Worm (Caenorhabditis elegans): Measurements from ENCODE around the gene F23H12.7.

The F23H12.7 gene

ce11 chrV:12406514-12406913, 35.0 kb downstream of the F23H12.7 start:
- TF ChIP-seq ets-7 (tag; optimal IDR thresholded peaks at IDR 0.05), result no peak
- no peak for TF ChIP-seq pes-1 (GFP tag; IDR thresholded peaks at IDR 0.05)
- no peak for TF ChIP-seq hmg-4 (GFP tag; optimal IDR thresholded peaks at IDR 0.05)
- TF ChIP-seq flt-1 (GFP tag; IDR thresholded peaks at IDR 0.05), result no peak
- no peak for TF ChIP-seq scrt-1 (GFP tag; IDR thresholded peaks at IDR 0.05)
- no peak for TF ChIP-seq hnd-1 (tag; optimal IDR thresholded peaks at IDR 0.05)
- no peak for TF ChIP-seq ceh-13 (GFP tag; optimal IDR thresholded peaks at IDR 0.05)
- TF ChIP-seq tra-4 (tag; optimal IDR thresholded peaks at IDR 0.05), result no peak
- TF ChIP-seq tbx-11 (GFP tag; IDR thresholded peaks at IDR 0.05), result no peak
- no peak for TF ChIP-seq tbx-37 (GFP tag; conservative IDR thresholded peaks at IDR 0.05)
- no peak for TF ChIP-seq aly-1 (tag; optimal IDR thresholded peaks at IDR 0.05)
- no peak for TF ChIP-seq F13C5.2 (tag; optimal IDR thresholded peaks at IDR 0.05)

DNA sequence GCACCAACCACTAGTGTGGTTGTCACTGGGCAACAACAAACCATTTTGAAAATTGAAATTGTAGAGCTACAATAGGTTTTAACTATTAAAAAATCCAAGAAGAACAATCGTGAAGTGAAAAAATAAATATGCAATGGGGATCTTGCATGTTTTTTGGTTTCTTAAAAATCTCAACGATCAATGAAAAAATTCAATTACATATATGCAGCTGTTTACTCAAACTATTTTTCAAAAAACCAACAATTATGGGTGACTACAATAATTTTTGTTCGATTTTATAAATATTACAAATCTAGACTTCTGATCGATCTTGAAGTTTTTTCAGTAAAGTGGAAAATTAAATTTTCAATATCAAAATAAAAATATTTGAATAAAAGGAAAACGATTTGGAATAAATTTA, 37.0 kb downstream of the F23H12.7 start, which contains the start of gene cdr-4:
Gene cdr-4 (minus strand): TSS at position 101 of the 400 bp plus-strand sequence.
- TF ChIP-seq hnd-1 (tag; optimal IDR thresholded peaks at IDR 0.05), result no peak
- TF ChIP-seq F13C5.2 (tag; optimal IDR thresholded peaks at IDR 0.05), result no peak
- no peak for TF ChIP-seq tbx-37 (GFP tag; conservative IDR thresholded peaks at IDR 0.05)
- no peak for TF ChIP-seq aly-1 (tag; optimal IDR thresholded peaks at IDR 0.05)
- TF ChIP-seq pes-1 (GFP tag; IDR thresholded peaks at IDR 0.05), result no peak
- no peak for TF ChIP-seq scrt-1 (GFP tag; IDR thresholded peaks at IDR 0.05)
- TF ChIP-seq ceh-36 (tag; optimal IDR thresholded peaks at IDR 0.05), result no peak
- TF ChIP-seq ets-7 (tag; optimal IDR thresholded peaks at IDR 0.05), result no peak
- TF ChIP-seq hmg-4 (GFP tag; optimal IDR thresholded peaks at IDR 0.05), result no peak
- no peak for TF ChIP-seq sea-1 (GFP tag; conservative IDR thresholded peaks at IDR 0.05)
- no peak for TF ChIP-seq flt-1 (GFP tag; IDR thresholded peaks at IDR 0.05)

ce11 chrV:12408996-12409395, 37.5 kb downstream of the F23H12.7 start:
- TF ChIP-seq ets-7 (tag; optimal IDR thresholded peaks at IDR 0.05), result no peak
- no peak for TF ChIP-seq pes-1 (GFP tag; IDR thresholded peaks at IDR 0.05)
- no peak for TF ChIP-seq hmg-4 (GFP tag; optimal IDR thresholded peaks at IDR 0.05)
- no peak for TF ChIP-seq aly-1 (tag; optimal IDR thresholded peaks at IDR 0.05)
- TF ChIP-seq ceh-13 (GFP tag; optimal IDR thresholded peaks at IDR 0.05), result no peak
- no peak for TF ChIP-seq tbx-37 (GFP tag; conservative IDR thresholded peaks at IDR 0.05)
- no peak for TF ChIP-seq ama-1 (optimal IDR thresholded peaks at IDR 0.05)
- no peak for TF ChIP-seq flt-1 (GFP tag; IDR thresholded peaks at IDR 0.05)

DNA sequence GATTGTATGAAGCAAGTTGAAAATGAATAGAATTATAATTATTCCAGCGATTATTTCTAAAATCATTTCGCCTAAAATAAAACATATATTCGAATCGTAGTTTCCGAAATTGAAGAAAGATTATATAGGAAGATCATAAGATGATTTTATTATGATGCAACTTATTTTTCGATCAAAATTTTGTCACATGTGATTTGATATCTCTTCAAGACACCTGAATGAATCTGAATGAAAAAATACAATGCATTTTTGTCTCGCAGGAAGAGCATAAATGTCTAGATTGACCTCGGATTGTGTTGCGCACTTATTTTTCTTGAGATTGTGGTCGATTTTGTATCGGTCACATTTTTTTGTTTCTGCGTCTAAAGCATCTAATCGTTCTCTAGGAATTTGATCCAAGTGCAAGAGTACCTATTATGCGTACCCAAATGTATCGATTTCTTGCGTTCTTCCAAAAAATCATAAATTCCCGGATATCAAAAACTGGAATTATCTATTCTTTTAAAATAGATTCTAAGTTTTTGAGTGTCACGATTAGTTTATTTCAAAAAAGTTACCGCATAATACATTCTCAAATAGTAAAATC, 39.0 kb downstream of the F23H12.7 start, which contains the start of gene hrg-2:
Gene hrg-2 (minus strand): TSS at position 98 of the 586 bp plus-strand sequence.
- TF ChIP-seq B0310.2 (tag; optimal IDR thresholded peaks at IDR 0.05) (no peak), hmbx-1 (tag; optimal IDR thresholded peaks at IDR 0.05) (no peak), tra-4 (tag; optimal IDR thresholded peaks at IDR 0.05) (no peak), flt-1 (GFP tag; IDR thresholded peaks at IDR 0.05) (no peak), ceh-13 (GFP tag; optimal IDR thresholded peaks at IDR 0.05) (no peak), aly-1 (tag; optimal IDR thresholded peaks at IDR 0.05) (no peak), hnd-1 (tag; optimal IDR thresholded peaks at IDR 0.05) (no peak), ets-7 (tag; optimal IDR thresholded peaks at IDR 0.05) (no peak), F13C5.2 (tag; optimal IDR thresholded peaks at IDR 0.05) (no peak), pes-1 (GFP tag; IDR thresholded peaks at IDR 0.05) (no peak), tbx-11 (GFP tag; IDR thresholded peaks at IDR 0.05) (no peak), scrt-1 (GFP tag; IDR thresholded peaks at IDR 0.05) (no peak), ceh-36 (tag; optimal IDR thresholded peaks at IDR 0.05) (no peak), hmg-4 (GFP tag; optimal IDR thresholded peaks at IDR 0.05) (no peak)

DNA sequence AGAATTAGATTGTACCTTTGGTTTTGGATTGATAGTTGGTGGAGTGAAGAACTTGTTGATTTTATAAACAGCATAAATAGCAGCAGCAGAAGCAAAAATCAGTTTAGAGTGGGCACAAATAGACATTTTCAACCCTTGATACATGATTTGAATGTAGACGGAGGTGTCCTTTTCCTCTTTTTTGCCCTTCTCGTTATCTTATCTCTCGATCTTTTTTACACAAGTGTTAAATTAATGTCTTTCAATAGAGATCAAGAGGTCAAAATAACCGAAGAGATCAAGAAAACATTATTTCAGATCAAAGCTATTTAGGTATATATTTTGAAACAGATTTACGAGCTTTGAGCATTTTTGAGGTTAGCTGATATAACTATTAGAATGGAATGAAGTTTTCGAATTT, 40.4 kb downstream of the F23H12.7 start, which contains the start of gene cdr-7:
Gene cdr-7 (minus strand): TSS at position 205 of the 400 bp plus-strand sequence.
- TF ChIP-seq scrt-1 (GFP tag; IDR thresholded peaks at IDR 0.05) (no peak), ets-7 (tag; optimal IDR thresholded peaks at IDR 0.05) (no peak), tbx-11 (GFP tag; IDR thresholded peaks at IDR 0.05) (no peak), ceh-36 (tag; optimal IDR thresholded peaks at IDR 0.05) (no peak), hmg-4 (GFP tag; optimal IDR thresholded peaks at IDR 0.05) (no peak), aly-1 (tag; optimal IDR thresholded peaks at IDR 0.05) (no peak), B0310.2 (tag; optimal IDR thresholded peaks at IDR 0.05) (no peak), hmbx-1 (tag; optimal IDR thresholded peaks at IDR 0.05) (no peak), tra-4 (tag; optimal IDR thresholded peaks at IDR 0.05) (no peak), pes-1 (GFP tag; IDR thresholded peaks at IDR 0.05) (no peak), sea-1 (GFP tag; conservative IDR thresholded peaks at IDR 0.05) (no peak), hnd-1 (tag; optimal IDR thresholded peaks at IDR 0.05) (no peak), flt-1 (GFP tag; IDR thresholded peaks at IDR 0.05) (no peak)

DNA sequence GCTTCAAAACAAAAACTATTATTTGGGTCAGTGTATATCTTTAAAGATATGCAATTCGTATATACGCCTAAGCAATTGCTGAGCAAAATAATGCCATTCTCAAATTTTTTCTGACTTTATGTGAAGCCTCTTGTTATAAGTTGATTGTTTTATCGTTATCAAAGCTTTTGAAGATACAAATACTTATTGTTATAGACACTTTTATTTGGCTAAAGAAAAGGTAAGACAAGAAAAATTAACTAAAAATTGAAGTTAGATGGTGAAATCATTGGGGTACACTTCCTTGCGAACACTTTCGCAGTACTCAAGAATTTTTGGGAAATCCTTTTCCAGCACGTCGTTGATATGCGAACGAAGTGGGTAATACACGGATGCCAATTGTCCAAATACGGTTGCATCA, 40.8 kb downstream of the F23H12.7 start:
- TF ChIP-seq ets-7 (tag; optimal IDR thresholded peaks at IDR 0.05) (no peak), ceh-36 (tag; optimal IDR thresholded peaks at IDR 0.05) (no peak), ceh-13 (GFP tag; optimal IDR thresholded peaks at IDR 0.05) (no peak), tbx-37 (GFP tag; conservative IDR thresholded peaks at IDR 0.05) (no peak), aly-1 (tag; optimal IDR thresholded peaks at IDR 0.05) (no peak), scrt-1 (GFP tag; IDR thresholded peaks at IDR 0.05) (no peak), hnd-1 (tag; optimal IDR thresholded peaks at IDR 0.05) (no peak), tbx-11 (GFP tag; IDR thresholded peaks at IDR 0.05) (no peak), hmg-4 (GFP tag; optimal IDR thresholded peaks at IDR 0.05) (no peak), B0310.2 (tag; optimal IDR thresholded peaks at IDR 0.05) (no peak), ama-1 (optimal IDR thresholded peaks at IDR 0.05) (no peak), F13C5.2 (tag; optimal IDR thresholded peaks at IDR 0.05) (no peak)

DNA sequence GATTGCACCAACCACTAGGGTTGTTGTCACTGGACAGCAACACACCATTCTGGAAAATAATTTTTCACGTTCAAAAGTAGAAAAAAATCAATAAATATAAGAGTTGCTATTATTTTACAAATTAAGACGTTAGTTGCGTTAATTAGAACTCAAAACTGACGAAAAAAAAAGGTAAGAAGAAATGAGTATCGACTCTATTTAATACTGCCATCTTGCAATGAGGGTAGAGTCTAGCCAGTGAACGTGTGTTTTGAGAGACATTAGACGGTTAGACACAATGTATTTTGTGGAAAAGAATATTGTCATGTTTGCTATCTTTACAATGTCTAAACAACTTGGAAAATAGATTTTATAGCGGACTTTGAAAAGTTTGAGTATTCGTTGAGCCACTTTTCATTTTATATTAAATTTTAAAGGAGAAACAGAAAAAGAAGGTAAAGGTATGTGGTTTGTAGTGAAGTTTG, 42.2 kb downstream of the F23H12.7 start, which contains the start of gene cdr-6:
Gene cdr-6 (minus strand): TSS at position 51 of the 464 bp plus-strand sequence.
- TF ChIP-seq pes-1 (GFP tag; IDR thresholded peaks at IDR 0.05) (no peak), flt-1 (GFP tag; IDR thresholded peaks at IDR 0.05) (no peak), tra-4 (tag; optimal IDR thresholded peaks at IDR 0.05) (no peak), tbx-11 (GFP tag; IDR thresholded peaks at IDR 0.05) (no peak), scrt-1 (GFP tag; IDR thresholded peaks at IDR 0.05) (no peak), ama-1 (optimal IDR thresholded peaks at IDR 0.05) (no peak), B0310.2 (tag; optimal IDR thresholded peaks at IDR 0.05) (no peak), tbx-37 (GFP tag; conservative IDR thresholded peaks at IDR 0.05) (no peak), ceh-13 (GFP tag; optimal IDR thresholded peaks at IDR 0.05) (no peak), ets-7 (tag; optimal IDR thresholded peaks at IDR 0.05) (no peak), sea-1 (GFP tag; conservative IDR thresholded peaks at IDR 0.05) (no peak), ceh-36 (tag; optimal IDR thresholded peaks at IDR 0.05) (no peak)

All from whole organism, early embryonic.